Worm (Caenorhabditis elegans) whole organism, L4 larva: ENCODE results near the gene pygl-1.

ENCODE experiments used
- D1046.2 ChIP-seq: fragments of 200-800 bp; sonication (Bioruptor generic); IDR thresholded peaks from 2 replicates; pipeline ENCODE4 v1.3.6; 2022; ENCODE audit warnings: missing genetic modification characterization, missing compliant biosample characterization
- F10B5.3 ChIP-seq: sonication (generic microtip); optimal IDR thresholded peaks from 2 replicates; lab custom pipeline; 2016; ENCODE audit warnings: mild to moderate bottlenecking, missing genetic modification characterization, missing compliant biosample characterization
- F37D6.2 ChIP-seq: sonication (generic microtip); optimal IDR thresholded peaks from 2 replicates; lab custom pipeline; 2016; ENCODE audit warnings: mild to moderate bottlenecking, missing genetic modification characterization, missing compliant biosample characterization
- F44E2.7 ChIP-seq: fragments of 200-800 bp; sonication (Bioruptor generic); IDR thresholded peaks from 2 replicates; pipeline ENCODE4 v2.1.2; 2022; ENCODE audit warnings: missing genetic modification characterization, missing compliant biosample characterization
- F49E8.2 ChIP-seq: sonication (generic microtip); optimal IDR thresholded peaks from 2 replicates; lab custom pipeline; 2016; ENCODE audit warnings: missing compliant biosample characterization, mild to moderate bottlenecking, missing genetic modification characterization, borderline replicate concordance
- T20F7.1 ChIP-seq: fragments of 200-800 bp; sonication (Bioruptor generic); optimal IDR thresholded peaks from 2 replicates; lab custom pipeline; 2018; ENCODE audit warnings: mild to moderate bottlenecking, missing genetic modification characterization, missing compliant biosample characterization
- Y105C5A.15 ChIP-seq: fragments of 200-800 bp; sonication (Bioruptor generic); IDR thresholded peaks from 2 replicates; pipeline ENCODE4 v1.3.6; 2022; ENCODE audit warnings: missing genetic modification characterization, missing compliant biosample characterization
- Y48G9A.11 ChIP-seq: fragments of 200-800 bp; sonication (Bioruptor generic); IDR thresholded peaks from 2 replicates; pipeline ENCODE4 v1.3.6; 2022; ENCODE audit warnings: missing genetic modification reagents, missing genetic modification characterization, missing compliant biosample characterization
- Y5F2A.4 ChIP-seq: fragments of 200-800 bp; sonication (Bioruptor generic); optimal IDR thresholded peaks from 2 replicates; lab custom pipeline; 2018; ENCODE audit warnings: mild to moderate bottlenecking, missing genetic modification characterization, missing compliant biosample characterization
- ZK337.2 ChIP-seq: fragments of 200-800 bp; sonication (Bioruptor generic); IDR thresholded peaks from 2 replicates; pipeline ENCODE4 v1.3.6; 2022; ENCODE audit warnings: missing genetic modification reagents, missing genetic modification characterization, missing compliant biosample characterization
- ZK546.5 ChIP-seq, 2 experiments: sonication (generic microtip); optimal IDR thresholded peaks; 2 replicates each; lab custom pipeline; 2017; ENCODE audit warnings: missing biosample characterization in 2 of 2, missing genetic modification characterization in 2 of 2
- ama-1 ChIP-seq: fragments of 150-350 bp; optimal IDR thresholded peaks from 2 replicates; lab custom pipeline; 2014; ENCODE audit warnings: inconsistent platforms, mixed read lengths
- ceh-20 ChIP-seq: fragments of 200-800 bp; sonication (Bioruptor generic); IDR thresholded peaks from 2 replicates; pipeline ENCODE4 v1.3.6; 2022; ENCODE audit warnings: missing genetic modification reagents, missing genetic modification characterization, missing compliant biosample characterization
- ceh-32 ChIP-seq: sonication (generic microtip); optimal IDR thresholded peaks from 2 replicates; lab custom pipeline; 2016; ENCODE audit warnings: mild to moderate bottlenecking, missing genetic modification characterization, missing compliant biosample characterization; ENCODE audit not compliant: poor library complexity
- ceh-44 ChIP-seq: fragments of 200-800 bp; sonication (Bioruptor generic); IDR thresholded peaks from 2 replicates; pipeline ENCODE4 v1.3.6; 2022; ENCODE audit warnings: missing genetic modification reagents, missing genetic modification characterization, missing compliant biosample characterization
- ceh-62 ChIP-seq: sonication (generic microtip); optimal IDR thresholded peaks from 2 replicates; lab custom pipeline; 2017; ENCODE audit warnings: missing biosample characterization, missing genetic modification characterization
- cey-2 ChIP-seq: sonication (generic microtip); optimal IDR thresholded peaks from 3 replicates; lab custom pipeline; 2017; ENCODE audit warnings: missing genetic modification characterization, mild to moderate bottlenecking, missing compliant biosample characterization, antibody characterized with exemption, borderline replicate concordance; ENCODE audit not compliant: insufficient read depth
- ctbp-1 ChIP-seq: fragments of 200-800 bp; sonication (Bioruptor generic); IDR thresholded peaks from 2 replicates; pipeline ENCODE4 v1.3.6; 2022; ENCODE audit warnings: missing genetic modification reagents, missing genetic modification characterization, missing compliant biosample characterization
- daf-8 ChIP-seq: fragments of 200-800 bp; sonication (Bioruptor generic); IDR thresholded peaks from 2 replicates; pipeline ENCODE4 v1.3.6; 2022; ENCODE audit warnings: missing genetic modification characterization, missing compliant biosample characterization
- dmd-6 ChIP-seq: fragments of 200-800 bp; sonication (Bioruptor generic); IDR thresholded peaks from 2 replicates; pipeline ENCODE4 v1.3.6; 2022; ENCODE audit warnings: missing genetic modification reagents, missing genetic modification characterization, missing compliant biosample characterization
- fkh-10 ChIP-seq: fragments of 150-350 bp; optimal IDR thresholded peaks from 2 replicates; lab custom pipeline; 2014; ENCODE audit warnings: missing biosample characterization, missing genetic modification reagents, missing genetic modification characterization
- fos-1 ChIP-seq: fragments of 150-350 bp; optimal IDR thresholded peaks from 2 replicates; lab custom pipeline; 2014; ENCODE audit warnings: missing biosample characterization, missing genetic modification characterization
- hmg-1.1 ChIP-seq: fragments of 200-800 bp; sonication (Bioruptor generic); IDR thresholded peaks from 2 replicates; pipeline ENCODE4 v1.3.6; 2022; ENCODE audit warnings: missing genetic modification reagents, missing genetic modification characterization, missing compliant biosample characterization
- jun-1 ChIP-seq: fragments of 150-350 bp; optimal IDR thresholded peaks from 2 replicates; lab custom pipeline; 2014; ENCODE audit warnings: missing biosample characterization, missing genetic modification reagents, missing genetic modification characterization
- lin-13 ChIP-seq: fragments of 150-350 bp; optimal IDR thresholded peaks from 2 replicates; lab custom pipeline; 2014; ENCODE audit warnings: missing biosample characterization, missing genetic modification reagents, missing genetic modification characterization
- lin-15B ChIP-seq: fragments of 150-350 bp; sonication (generic microtip); optimal IDR thresholded peaks from 3 replicates; lab custom pipeline; 2014; ENCODE audit warnings: missing biosample characterization, missing genetic modification characterization
- lin-29 ChIP-seq: fragments of 200-800 bp; sonication (Bioruptor generic); IDR thresholded peaks from 2 replicates; pipeline ENCODE4 v1.3.6; 2022; ENCODE audit warnings: missing genetic modification reagents, missing genetic modification characterization, missing compliant biosample characterization
- lin-38 ChIP-seq: fragments of 200-800 bp; sonication (Bioruptor generic); IDR thresholded peaks from 2 replicates; pipeline ENCODE4 v1.3.6; 2022; ENCODE audit warnings: missing genetic modification reagents, missing genetic modification characterization, missing compliant biosample characterization
- lin-39 ChIP-seq: fragments of 150-350 bp; optimal IDR thresholded peaks from 2 replicates; lab custom pipeline; 2014; ENCODE audit warnings: missing biosample characterization, missing genetic modification reagents, missing genetic modification characterization
- lsy-2 ChIP-seq, 2 experiments: fragments of 150-350 bp in 1 of 2; sonication (generic microtip) in 1 of 2; optimal IDR thresholded peaks; 2 replicates each; lab custom pipeline; 2014 to 2017; ENCODE audit warnings: missing biosample characterization in 2 of 2, missing genetic modification characterization in 2 of 2
- mdt-29 ChIP-seq: fragments of 200-800 bp; sonication (Bioruptor generic); IDR thresholded peaks from 2 replicates; pipeline ENCODE4 v1.3.6; 2022; ENCODE audit warnings: missing genetic modification reagents, missing genetic modification characterization, missing compliant biosample characterization
- mes-2 ChIP-seq: sonication (generic microtip); optimal IDR thresholded peaks from 2 replicates; lab custom pipeline; 2016; ENCODE audit warnings: missing genotype, mild to moderate bottlenecking, missing genetic modification characterization, missing compliant biosample characterization; ENCODE audit not compliant: poor library complexity, severe bottlenecking
- mxl-3 ChIP-seq: fragments of 200-800 bp; sonication (Bioruptor generic); optimal IDR thresholded peaks from 2 replicates; lab custom pipeline; 2018; ENCODE audit warnings: mild to moderate bottlenecking, missing genetic modification characterization, missing compliant biosample characterization
- nhr-10 ChIP-seq: fragments of 150-350 bp; optimal IDR thresholded peaks from 2 replicates; lab custom pipeline; 2014; ENCODE audit warnings: missing biosample characterization, missing genetic modification characterization
- nhr-237 ChIP-seq: sonication (generic microtip); optimal IDR thresholded peaks from 2 replicates; lab custom pipeline; 2017; ENCODE audit warnings: missing biosample characterization, missing genetic modification characterization
- nhr-28 ChIP-seq: fragments of 150-350 bp; optimal IDR thresholded peaks from 2 replicates; lab custom pipeline; 2014; ENCODE audit warnings: missing biosample characterization, missing genetic modification characterization
- nhr-41 ChIP-seq: fragments of 200-800 bp; sonication (Bioruptor generic); IDR thresholded peaks from 2 replicates; pipeline ENCODE4 v1.3.6; 2022; ENCODE audit warnings: missing genetic modification reagents, missing genetic modification characterization, missing compliant biosample characterization
- nhr-6 ChIP-seq: fragments of 150-350 bp; optimal IDR thresholded peaks from 2 replicates; lab custom pipeline; 2014; ENCODE audit warnings: missing biosample characterization, missing genetic modification characterization
- php-3 ChIP-seq: fragments of 200-800 bp; sonication (Bioruptor generic); IDR thresholded peaks from 2 replicates; pipeline ENCODE4 v1.3.6; 2022; ENCODE audit warnings: missing genetic modification reagents, missing genetic modification characterization, missing compliant biosample characterization
- sdz-12 ChIP-seq: fragments of 200-800 bp; sonication (Bioruptor generic); optimal IDR thresholded peaks from 2 replicates; lab custom pipeline; 2018; ENCODE audit warnings: mild to moderate bottlenecking, missing genetic modification characterization, missing compliant biosample characterization
- skn-1 ChIP-seq: fragments of 150-350 bp; optimal IDR thresholded peaks from 2 replicates; lab custom pipeline; 2014; ENCODE audit warnings: missing biosample characterization, missing genetic modification characterization
- snpc-1.2 ChIP-seq: fragments of 200-800 bp; sonication (Bioruptor generic); IDR thresholded peaks from 2 replicates; pipeline ENCODE4 v1.3.6; 2022; ENCODE audit warnings: missing genetic modification reagents, missing genetic modification characterization, missing compliant biosample characterization
- snpc-4 ChIP-seq: fragments of 150-350 bp; optimal IDR thresholded peaks from 2 replicates; lab custom pipeline; 2014; ENCODE audit warnings: missing biosample characterization, missing genetic modification characterization
- spr-3 ChIP-seq: fragments of 200-800 bp; sonication (Bioruptor generic); optimal IDR thresholded peaks from 2 replicates; lab custom pipeline; 2018; ENCODE audit warnings: mild to moderate bottlenecking, missing genetic modification characterization, missing compliant biosample characterization
- tra-1 ChIP-seq: fragments of 200-800 bp; sonication (Bioruptor generic); IDR thresholded peaks from 2 replicates; pipeline ENCODE4 v1.3.6; 2022; ENCODE audit warnings: missing genetic modification reagents, missing genetic modification characterization, missing compliant biosample characterization
- unc-130 ChIP-seq: sonication (generic microtip); optimal IDR thresholded peaks from 2 replicates; lab custom pipeline; 2016; ENCODE audit warnings: missing genetic modification reagents, missing genetic modification characterization, missing compliant biosample characterization
- unc-39 ChIP-seq: sonication (generic microtip); optimal IDR thresholded peaks from 2 replicates; lab custom pipeline; 2017; ENCODE audit warnings: missing biosample characterization, missing genetic modification characterization
- unc-62 ChIP-seq, 3 experiments: fragments of 150-350 bp in 1 of 3; sonication (generic microtip); optimal IDR thresholded peaks in 2 of 3; peaks in 1 of 3; 1 replicate in 1 of 3; 2 replicates in 2 of 3; lab custom pipeline; 2014 to 2017; ENCODE audit warnings: missing biosample characterization in 3 of 3, missing genetic modification characterization in 3 of 3, missing genetic modification reagents in 3 of 3, missing genotype in 1 of 3
- zag-1 ChIP-seq: fragments of 150-350 bp; optimal IDR thresholded peaks from 2 replicates; lab custom pipeline; 2014; ENCODE audit warnings: missing biosample characterization, missing genetic modification characterization
- zfp-3 ChIP-seq: fragments of 200-800 bp; sonication (Bioruptor generic); conservative IDR thresholded peaks from 2 replicates; pipeline ENCODE4 v1.3.6; 2022; ENCODE audit warnings: missing genetic modification reagents, missing genetic modification characterization, missing compliant biosample characterization
- zip-11 ChIP-seq: fragments of 200-800 bp; sonication (Bioruptor generic); IDR thresholded peaks from 2 replicates; pipeline ENCODE4 v1.3.6; 2022; ENCODE audit warnings: missing genetic modification characterization, missing compliant biosample characterization
- zip-2 ChIP-seq: fragments of 150-350 bp; optimal IDR thresholded peaks from 2 replicates; lab custom pipeline; 2014; ENCODE audit warnings: missing biosample characterization, missing genetic modification characterization

Gene pygl-1

ce11 chrV:3578813-3579212 is at the start of gene pygl-1:
TSS of gene pygl-1 (plus strand) at chrV:3579023.
- no peak for TF ChIP-seq lin-13 (GFP tag; lab: Kevin White, UChicago)
- TF ChIP-seq ZK337.2 (GFP tag; lab: Robert Waterston, UW): no peak
- peak; percentile 27; the same call in 1 of the 2 replicates for TF ChIP-seq snpc-1.2 (GFP tag; lab: Robert Waterston, UW)
- no peak for TF ChIP-seq skn-1 (tag; lab: Kevin White, UChicago)
- no peak for TF ChIP-seq T20F7.1 (GFP tag; lab: Kevin White, UChicago)
- no peak for TF ChIP-seq lin-39
- TF ChIP-seq F49E8.2 (tag; lab: Kevin White, UChicago): peak; percentile 66
- TF ChIP-seq ceh-62 (tag; lab: Kevin White, UChicago): no peak
- TF ChIP-seq ceh-20: no peak
- TF ChIP-seq Y48G9A.11 (GFP tag; lab: Robert Waterston, UW): peak; percentile 91
- TF ChIP-seq ceh-44 (GFP tag; lab: Robert Waterston, UW): no peak
- TF ChIP-seq mdt-29: no peak
- TF ChIP-seq mxl-3 (GFP tag; lab: Kevin White, UChicago): no peak
- no peak for TF ChIP-seq D1046.2 (GFP tag; lab: Robert Waterston, UW)
- TF ChIP-seq mes-2: no peak
- no peak for TF ChIP-seq spr-3 (GFP tag; lab: Kevin White, UChicago)
- no peak for TF ChIP-seq zfp-3 (GFP tag; lab: Robert Waterston, UW)
- TF ChIP-seq ama-1 (lab: Kevin White, UChicago): no peak
- no peak for TF ChIP-seq php-3 (GFP tag; lab: Robert Waterston, UW)
- no peak for TF ChIP-seq lin-29 (GFP tag; lab: Robert Waterston, UW)
- TF ChIP-seq nhr-6 (tag; lab: Kevin White, UChicago): no peak
- TF ChIP-seq Y105C5A.15 (GFP tag; lab: Robert Waterston, UW): no peak
- TF ChIP-seq unc-130 (GFP tag; lab: Kevin White, UChicago): peak; percentile 88
- TF ChIP-seq ZK546.5 (tag; optimal IDR thresholded peaks at IDR 0.05; lab: Kevin White, UChicago): no peak
- no peak for TF ChIP-seq Y5F2A.4
- TF ChIP-seq zip-2 (tag; lab: Kevin White, UChicago): no peak
- no peak for TF ChIP-seq nhr-10 (tag; lab: Kevin White, UChicago)
- no peak for TF ChIP-seq ctbp-1
- no peak for TF ChIP-seq ceh-32 (tag; lab: Kevin White, UChicago)
- no peak for TF ChIP-seq unc-62 (GFP tag; optimal IDR thresholded peaks at IDR 0.05 in 1 of 2; lab: Kevin White, UChicago)
- no peak for TF ChIP-seq unc-62 (tag; optimal IDR thresholded peaks at IDR 0.05; lab: Kevin White, UChicago)
- TF ChIP-seq nhr-28 (tag; lab: Kevin White, UChicago): no peak
- no peak for TF ChIP-seq lin-15B (tag; lab: Kevin White, UChicago)
- TF ChIP-seq tra-1 (GFP tag; lab: Robert Waterston, UW): no peak
- TF ChIP-seq lin-38 (GFP tag; lab: Robert Waterston, UW): peak; percentile 69
- TF ChIP-seq snpc-4 (tag; lab: Kevin White, UChicago): no peak
- TF ChIP-seq lsy-2 (tag; optimal IDR thresholded peaks at IDR 0.05; lab: Kevin White, UChicago): peak in 1 of 2 experiments; percentile 72
- no peak for TF ChIP-seq sdz-12 (GFP tag; lab: Kevin White, UChicago)
- TF ChIP-seq jun-1 (tag; lab: Kevin White, UChicago): no peak
- no peak for TF ChIP-seq F10B5.3
- no peak for TF ChIP-seq fos-1
- no peak for TF ChIP-seq cey-2 (tag; lab: Kevin White, UChicago)
- TF ChIP-seq F44E2.7: no peak
- TF ChIP-seq dmd-6 (GFP tag; lab: Robert Waterston, UW): no peak
- TF ChIP-seq nhr-237: no peak
- TF ChIP-seq zag-1: no peak
- no peak for TF ChIP-seq F37D6.2 (tag; lab: Kevin White, UChicago)
- no peak for TF ChIP-seq daf-8 (GFP tag; lab: Robert Waterston, UW)
- no peak for TF ChIP-seq zip-11
- no peak for TF ChIP-seq unc-39 (tag; lab: Kevin White, UChicago)
- no peak for TF ChIP-seq hmg-1.1 (GFP tag; lab: Robert Waterston, UW)
- TF ChIP-seq nhr-41 (GFP tag; lab: Robert Waterston, UW): no peak
- TF ChIP-seq fkh-10: no peak
